Fruit fly (Drosophila melanogaster) whole organism, prepupa: ENCODE data around the gene CG44006.

Source experiments
- CG10631 ChIP-seq: fragments of 200-800 bp; sonication (Bioruptor generic); optimal IDR thresholded peaks from 2 replicates; lab custom pipeline; 2016; ENCODE audit warnings: missing biosample characterization, missing genetic modification characterization
- CG10669 ChIP-seq: fragments of 200-800 bp; sonication (Bioruptor generic); optimal IDR thresholded peaks from 3 replicates; lab custom pipeline; 2018; ENCODE audit warnings: missing biosample characterization, mild to moderate bottlenecking, missing genetic modification characterization, moderate library complexity
- CG11294 ChIP-seq: fragments of 200-800 bp; sonication (Bioruptor generic); IDR thresholded peaks from 2 replicates; pipeline ENCODE4 v1.3.6; 2022; ENCODE audit warnings: missing biosample characterization, missing genetic modification characterization
- CG11762 ChIP-seq: fragments of 200-800 bp; sonication (Bioruptor generic); optimal IDR thresholded peaks from 3 replicates; lab custom pipeline; 2016; ENCODE audit warnings: missing biosample characterization, missing genetic modification characterization; ENCODE audit not compliant: insufficient read depth
- CG11902 ChIP-seq: fragments of 200-800 bp; sonication (Bioruptor generic); optimal IDR thresholded peaks from 3 replicates; lab custom pipeline; 2016; ENCODE audit warnings: missing biosample characterization, missing genetic modification characterization
- CG15336 ChIP-seq: fragments of 200-800 bp; sonication (Bioruptor generic); IDR thresholded peaks from 2 replicates; pipeline ENCODE4 v1.3.6; 2022; ENCODE audit warnings: missing biosample characterization, missing genetic modification characterization
- CG1621 ChIP-seq: fragments of 200-800 bp; sonication (Bioruptor generic); optimal IDR thresholded peaks from 3 replicates; lab custom pipeline; 2018; ENCODE audit warnings: missing biosample characterization, mild to moderate bottlenecking, missing genetic modification characterization
- CG16779 ChIP-seq: fragments of 200-800 bp; sonication (Bioruptor generic); optimal IDR thresholded peaks from 3 replicates; lab custom pipeline; 2017; ENCODE audit warnings: missing biosample characterization, mild to moderate bottlenecking, missing genetic modification characterization
- CG3032 ChIP-seq: fragments of 200-800 bp; optimal IDR thresholded peaks from 2 replicates; lab custom pipeline; 2019; ENCODE audit warnings: missing biosample characterization, mild to moderate bottlenecking, missing genetic modification characterization, moderate library complexity
- CG32006 ChIP-seq: fragments of 200-800 bp; sonication (Bioruptor generic); optimal IDR thresholded peaks from 3 replicates; lab custom pipeline; 2017; ENCODE audit warnings: missing biosample characterization, mild to moderate bottlenecking, missing genetic modification characterization
- CG34406 ChIP-seq: fragments of 200-800 bp; sonication (Bioruptor generic); optimal IDR thresholded peaks from 3 replicates; lab custom pipeline; 2016; ENCODE audit warnings: missing biosample characterization, missing genetic modification characterization
- CG4318 ChIP-seq: fragments of 200-800 bp; sonication (Bioruptor generic); optimal IDR thresholded peaks from 3 replicates; lab custom pipeline; 2017; ENCODE audit warnings: missing biosample characterization, mild to moderate bottlenecking, missing genetic modification characterization
- CG6163 ChIP-seq: fragments of 200-800 bp; sonication (Bioruptor generic); IDR thresholded peaks from 3 replicates; pipeline ENCODE4 v1.3.6; 2022; ENCODE audit warnings: missing biosample characterization, missing genetic modification characterization
- CG6276 ChIP-seq: fragments of 200-800 bp; sonication (Bioruptor generic); optimal IDR thresholded peaks from 2 replicates; lab custom pipeline; 2017; ENCODE audit warnings: missing biosample characterization, mild to moderate bottlenecking, missing genetic modification characterization
- CG8119 ChIP-seq: fragments of 200-800 bp; sonication (Bioruptor generic); IDR thresholded peaks from 3 replicates; pipeline ENCODE4 v1.3.6; 2022; ENCODE audit warnings: missing biosample characterization, missing genetic modification characterization
- CG8319 ChIP-seq: fragments of 200-800 bp; sonication (Bioruptor generic); optimal IDR thresholded peaks from 3 replicates; lab custom pipeline; 2016; ENCODE audit warnings: missing biosample characterization, missing genetic modification characterization
- Eip75B ChIP-seq: fragments of 200-800 bp; sonication (Bioruptor generic); optimal IDR thresholded peaks from 3 replicates; lab custom pipeline; 2016; ENCODE audit warnings: missing biosample characterization, missing genetic modification characterization
- Eip78C ChIP-seq: fragments of 200-800 bp; sonication (Bioruptor generic); peaks from one replicate; lab custom pipeline; 2016; ENCODE audit warnings: missing biosample characterization, missing genetic modification characterization
- Eip93F ChIP-seq: fragments of 200-800 bp; sonication (Bioruptor generic); optimal IDR thresholded peaks from 2 replicates; lab custom pipeline; 2016; ENCODE audit warnings: missing biosample characterization, mild to moderate bottlenecking, missing genetic modification characterization
- Ets96B ChIP-seq: fragments of 200-800 bp; optimal IDR thresholded peaks from 2 replicates; lab custom pipeline; 2019; ENCODE audit warnings: missing biosample characterization, mild to moderate bottlenecking, missing genetic modification characterization, moderate library complexity
- Gug ChIP-seq: fragments of 200-800 bp; sonication (Bioruptor generic); IDR thresholded peaks from 2 replicates; pipeline ENCODE4 v1.3.6; 2022; ENCODE audit warnings: missing biosample characterization, missing genetic modification characterization
- Hr38 ChIP-seq: sonication (Bioruptor generic); optimal IDR thresholded peaks from 2 replicates; lab custom pipeline; 2016; ENCODE audit warnings: missing biosample characterization, missing genetic modification characterization
- Hr39 ChIP-seq: fragments of 200-800 bp; sonication (Bioruptor generic); optimal IDR thresholded peaks from 2 replicates; lab custom pipeline; 2016; ENCODE audit warnings: missing biosample characterization, missing genetic modification characterization
- Hr4 ChIP-seq: fragments of 200-800 bp; sonication (Bioruptor generic); optimal IDR thresholded peaks from 3 replicates; lab custom pipeline; 2016; ENCODE audit warnings: missing biosample characterization, missing genetic modification characterization
- Lpt ChIP-seq: fragments of 200-800 bp; sonication (Bioruptor generic); optimal IDR thresholded peaks from 3 replicates; lab custom pipeline; 2016; ENCODE audit warnings: missing biosample characterization, missing genetic modification characterization
- Met ChIP-seq: fragments of 200-800 bp; sonication (Bioruptor generic); optimal IDR thresholded peaks from 3 replicates; lab custom pipeline; 2016; ENCODE audit warnings: missing biosample characterization, missing genetic modification characterization
- OdsH ChIP-seq: fragments of 200-800 bp; sonication (Bioruptor generic); optimal IDR thresholded peaks from 3 replicates; lab custom pipeline; 2016; ENCODE audit warnings: missing biosample characterization, missing genetic modification characterization
- Smox ChIP-seq: fragments of 200-800 bp; sonication (Bioruptor generic); optimal IDR thresholded peaks from 3 replicates; lab custom pipeline; 2016; ENCODE audit warnings: missing biosample characterization, missing genetic modification characterization
- Sox102F ChIP-seq: fragments of 200-800 bp; sonication (Bioruptor generic); optimal IDR thresholded peaks from 2 replicates; lab custom pipeline; 2016; ENCODE audit warnings: missing biosample characterization, mild to moderate bottlenecking, missing genetic modification characterization
- Sox15 ChIP-seq: fragments of 200-800 bp; sonication (Bioruptor generic); optimal IDR thresholded peaks from 3 replicates; lab custom pipeline; 2016; ENCODE audit warnings: missing biosample characterization, missing genetic modification characterization
- achi ChIP-seq: fragments of 200-800 bp; sonication (Bioruptor generic); optimal IDR thresholded peaks from 3 replicates; lab custom pipeline; 2016; ENCODE audit warnings: missing biosample characterization, missing genetic modification characterization
- acj6 ChIP-seq: fragments of 200-800 bp; sonication (Bioruptor generic); optimal IDR thresholded peaks from 3 replicates; lab custom pipeline; 2016; ENCODE audit warnings: missing biosample characterization, missing genetic modification characterization
- dac ChIP-seq: fragments of 200-800 bp; sonication (Bioruptor generic); optimal IDR thresholded peaks from 2 replicates; lab custom pipeline; 2017; ENCODE audit warnings: missing biosample characterization, mild to moderate bottlenecking, missing genetic modification characterization
- dsx ChIP-seq: fragments of 200-800 bp; optimal IDR thresholded peaks from 3 replicates; lab custom pipeline; 2019; ENCODE audit warnings: missing biosample characterization, mild to moderate bottlenecking, missing genetic modification characterization, moderate library complexity; ENCODE audit not compliant: poor library complexity, severe bottlenecking
- eg ChIP-seq: fragments of 200-800 bp; sonication (Bioruptor generic); IDR thresholded peaks from 3 replicates; pipeline ENCODE4 v1.3.6; 2022; ENCODE audit warnings: missing biosample characterization, missing genetic modification characterization
- esn ChIP-seq: fragments of 200-800 bp; sonication (Bioruptor generic); optimal IDR thresholded peaks from 2 replicates; lab custom pipeline; 2016; ENCODE audit warnings: missing biosample characterization, mild to moderate bottlenecking, missing genetic modification characterization, moderate library complexity
- fd59A ChIP-seq: fragments of 200-800 bp; sonication (Bioruptor generic); optimal IDR thresholded peaks from 2 replicates; lab custom pipeline; 2017; ENCODE audit warnings: missing biosample characterization, mild to moderate bottlenecking, missing genetic modification characterization, missing genetic modification reagents
- fkh ChIP-seq: fragments of 200-800 bp; sonication (Bioruptor generic); optimal IDR thresholded peaks from 3 replicates; lab custom pipeline; 2017; ENCODE audit warnings: missing biosample characterization, mild to moderate bottlenecking, missing genetic modification characterization, moderate library complexity
- lz ChIP-seq: fragments of 200-800 bp; sonication (Bioruptor generic); optimal IDR thresholded peaks from 3 replicates; lab custom pipeline; 2016; ENCODE audit warnings: missing biosample characterization, missing genetic modification characterization
- net ChIP-seq: fragments of 200-800 bp; sonication (Bioruptor generic); optimal IDR thresholded peaks from 3 replicates; lab custom pipeline; 2016; ENCODE audit warnings: missing biosample characterization, missing genetic modification characterization
- pdm3 ChIP-seq: fragments of 200-800 bp; sonication (Bioruptor generic); optimal IDR thresholded peaks from 3 replicates; lab custom pipeline; 2016; ENCODE audit warnings: missing biosample characterization, missing genetic modification characterization
- salr ChIP-seq, 2 experiments: fragments of 200-800 bp; sonication (Bioruptor generic); optimal IDR thresholded peaks; 3 replicates each; lab custom pipeline; 2016 to 2018; ENCODE audit warnings: missing biosample characterization in 2 of 2, missing genetic modification characterization in 2 of 2, mild to moderate bottlenecking in 1 of 2
- spab ChIP-seq: fragments of 200-800 bp; sonication (Bioruptor generic); optimal IDR thresholded peaks from 2 replicates; lab custom pipeline; 2017; ENCODE audit warnings: missing biosample characterization, mild to moderate bottlenecking, missing genetic modification characterization, missing genetic modification reagents
- ss ChIP-seq, 2 experiments: fragments of 200-800 bp; sonication (Bioruptor generic); optimal IDR thresholded peaks; 2 replicates in 1 of 2; 3 replicates in 1 of 2; lab custom pipeline; 2017 to 2018; ENCODE audit warnings: mild to moderate bottlenecking in 2 of 2, missing biosample characterization in 2 of 2, missing genetic modification characterization in 2 of 2, moderate library complexity in 1 of 2
- svp ChIP-seq: fragments of 200-800 bp; sonication (Bioruptor generic); peaks from one replicate; lab custom pipeline; 2016; ENCODE audit warnings: missing biosample characterization, missing genetic modification characterization
- vri ChIP-seq: fragments of 200-800 bp; sonication (Bioruptor generic); optimal IDR thresholded peaks from 3 replicates; lab custom pipeline; 2016; ENCODE audit warnings: missing biosample characterization, mild to moderate bottlenecking, missing genetic modification characterization

The CG44006 gene

DNA sequence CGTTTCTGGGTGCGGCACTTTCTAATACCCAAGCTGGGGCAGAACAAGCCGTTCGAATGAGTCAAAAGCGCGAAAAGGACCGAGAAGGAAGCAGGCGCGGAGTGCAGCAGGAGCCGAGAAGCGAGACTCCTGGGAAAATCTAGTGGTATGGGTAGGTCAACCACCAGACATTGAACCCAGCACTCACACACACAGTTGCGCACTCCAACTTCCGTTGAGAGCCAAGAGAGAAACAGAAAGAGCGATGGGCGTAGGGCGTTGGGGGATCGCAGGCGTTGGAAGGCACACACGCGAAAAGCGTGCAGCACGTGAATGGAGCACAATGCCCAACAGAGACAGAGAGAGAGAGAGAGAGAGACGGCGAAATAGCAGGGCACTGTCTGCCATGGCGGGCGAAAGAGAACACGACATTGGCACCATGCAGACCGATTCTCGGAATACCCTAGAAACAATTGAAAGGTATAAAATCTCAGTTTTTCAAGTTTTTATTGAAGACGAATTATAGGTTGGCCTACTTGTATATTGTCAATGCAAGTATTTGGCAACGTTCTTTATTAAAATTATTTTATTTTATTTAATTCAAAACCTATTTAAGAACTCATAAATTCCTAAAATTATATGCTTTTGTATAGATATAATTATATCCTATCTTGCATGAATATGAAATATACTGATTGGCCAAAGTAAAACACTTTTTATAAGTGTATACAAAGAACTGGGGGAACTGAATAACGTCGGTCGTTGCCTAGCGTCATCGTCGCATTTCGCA, 7.9 kb upstream of the CG44006 start (continued):
- TF ChIP-seq Sox102F (peak; percentile 31), CG16779 (tag; lab: Kevin White, UChicago) (peak; percentile 96), eg (peak; percentile 90), Hr39 (GFP tag; lab: Kevin White, UChicago) (peak; percentile 34), Gug (peak; percentile 94), Hr4 (GFP tag; lab: Kevin White, UChicago) (peak; percentile 79), Sox15 (GFP tag; lab: Kevin White, UChicago) (peak; percentile 86), achi (GFP tag; lab: Kevin White, UChicago) (peak; percentile 95), CG11294 (GFP tag; lab: Robert Waterston, UW) (peak; percentile 86; the same call in 1 of the 2 replicates), CG11902 (GFP tag; lab: Kevin White, UChicago) (peak; percentile 83), OdsH (GFP tag; lab: Kevin White, UChicago) (peak; percentile 93), salr (GFP tag; optimal IDR thresholded peaks at IDR 0.05; lab: Kevin White, UChicago) (peak; percentile 87 to 97), CG10631 (GFP tag; lab: Kevin White, UChicago) (peak; percentile 97), CG11762 (GFP tag; lab: Kevin White, UChicago) (peak; percentile 91), CG6163 (GFP tag; lab: Robert Waterston, UW) (peak; percentile 88), CG32006 (peak; percentile 98), dsx (peak; percentile 96), CG3032 (tag; lab: Kevin White, UChicago) (peak; percentile 98), Ets96B (tag; lab: Kevin White, UChicago) (peak; percentile 97), CG1621 (peak; percentile 85), fd59A (GFP tag; lab: Kevin White, UChicago) (peak; percentile 94), Eip93F (GFP tag; lab: Kevin White, UChicago) (no peak)

DNA sequence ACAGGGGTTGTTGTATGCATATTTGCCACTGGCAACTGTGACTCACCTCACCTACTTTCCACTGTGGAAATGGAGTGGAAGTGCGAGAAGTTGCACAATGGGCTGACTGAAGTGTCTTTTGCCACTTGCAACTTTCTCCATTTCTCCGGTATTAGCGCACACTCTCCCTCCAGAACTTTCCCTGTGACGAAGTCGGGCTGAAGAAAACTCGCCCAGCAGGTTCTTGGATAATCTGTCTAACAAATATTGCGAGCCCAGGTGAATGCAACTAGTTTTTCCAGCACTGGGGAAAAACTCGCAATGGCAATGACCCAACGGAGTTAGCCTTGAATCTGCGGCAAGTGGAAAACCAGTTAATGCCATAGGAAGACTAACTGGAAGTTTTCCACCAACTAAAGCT, 6.7 kb upstream of the CG44006 start:
- peak; percentile 27; the same call in 1 of the 2 replicates for TF ChIP-seq CG15336
- TF ChIP-seq CG32006: peak; percentile 31
- peak in 1 of 2 experiments; percentile 4 for TF ChIP-seq ss (GFP tag; optimal IDR thresholded peaks at IDR 0.05; lab: Kevin White, UChicago)
- no peak for TF ChIP-seq CG10631 (GFP tag; lab: Kevin White, UChicago)
- peak; percentile 39 for TF ChIP-seq CG6276 (GFP tag; lab: Kevin White, UChicago)
- no peak for TF ChIP-seq acj6 (GFP tag; lab: Kevin White, UChicago)
- TF ChIP-seq Eip75B (GFP tag; lab: Kevin White, UChicago): peak; percentile 4

DNA sequence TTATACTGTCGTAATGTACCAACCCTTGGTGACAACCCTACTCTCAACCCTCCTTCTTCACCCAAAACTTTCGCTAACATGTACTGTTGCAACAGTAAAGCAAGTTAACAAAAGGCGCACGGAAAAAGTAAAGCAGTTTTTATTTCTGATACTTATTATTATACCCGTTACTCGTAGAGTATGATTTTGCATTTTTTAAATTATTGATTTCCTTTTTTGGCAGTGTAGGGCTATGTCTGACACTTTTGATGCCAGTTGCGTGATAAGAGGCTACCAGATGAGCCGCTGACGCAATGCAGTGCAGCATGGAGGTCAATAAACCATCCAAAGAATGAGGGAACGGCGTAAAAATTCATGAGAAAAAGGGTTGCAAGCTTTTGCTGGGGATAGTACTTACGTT, 5.9 kb upstream of the CG44006 start:
- peak; percentile 9 for TF ChIP-seq esn (GFP tag; lab: Kevin White, UChicago)
- peak; percentile 90 for TF ChIP-seq svp (GFP tag; lab: Kevin White, UChicago)
- no peak for TF ChIP-seq Lpt (GFP tag; lab: Kevin White, UChicago)
- no peak for TF ChIP-seq CG6163 (GFP tag; lab: Robert Waterston, UW)
- TF ChIP-seq dsx: peak; percentile 18
- no peak for TF ChIP-seq dac (GFP tag; lab: Kevin White, UChicago)
- no peak for TF ChIP-seq CG34406 (GFP tag; lab: Kevin White, UChicago)
- TF ChIP-seq lz (GFP tag; lab: Kevin White, UChicago): no peak
- TF ChIP-seq Eip93F (GFP tag; lab: Kevin White, UChicago): no peak
- TF ChIP-seq CG8119 (GFP tag; lab: Robert Waterston, UW): no peak
- TF ChIP-seq Hr38 (GFP tag; lab: Kevin White, UChicago): no peak
- peak; percentile 3 for TF ChIP-seq achi (GFP tag; lab: Kevin White, UChicago)
- TF ChIP-seq CG1621: peak; percentile 6
- TF ChIP-seq ss (GFP tag; optimal IDR thresholded peaks at IDR 0.05; lab: Kevin White, UChicago): no peak
- no peak for TF ChIP-seq Smox (GFP tag; lab: Kevin White, UChicago)
- peak; percentile 53 for TF ChIP-seq Eip78C
- peak; percentile 22 for TF ChIP-seq spab (GFP tag; lab: Kevin White, UChicago)
- no peak for TF ChIP-seq CG6276 (GFP tag; lab: Kevin White, UChicago)
- TF ChIP-seq CG4318 (GFP tag; lab: Kevin White, UChicago): no peak
- TF ChIP-seq Sox15 (GFP tag; lab: Kevin White, UChicago): no peak
- no peak for TF ChIP-seq CG11902 (GFP tag; lab: Kevin White, UChicago)
- no peak for TF ChIP-seq net
- TF ChIP-seq Gug: no peak
- no peak for TF ChIP-seq CG10669 (GFP tag; lab: Kevin White, UChicago)
- TF ChIP-seq vri: peak; percentile 19
- TF ChIP-seq pdm3 (GFP tag; lab: Kevin White, UChicago): peak; percentile 16
- no peak for TF ChIP-seq CG8319 (GFP tag; lab: Kevin White, UChicago)
- peak; percentile 25 for TF ChIP-seq Met
- no peak for TF ChIP-seq fkh (GFP tag; lab: Kevin White, UChicago)
- TF ChIP-seq CG10631 (GFP tag; lab: Kevin White, UChicago): no peak
